Fruit fly (Drosophila melanogaster) whole organism, embryonic: Measurements from ENCODE around the gene CG42638.

ENCODE experiments used
- Aef1 ChIP-seq: fragments of 200-800 bp; sonication (Bioruptor generic); IDR thresholded peaks from 3 replicates; pipeline ENCODE4 v1.3.6; 2022; ENCODE audit warnings: missing biosample characterization, missing genetic modification characterization
- Bgb ChIP-seq: fragments of 200-800 bp; sonication (Bioruptor generic); IDR thresholded peaks from 2 replicates; pipeline ENCODE4 v1.3.6; 2022; ENCODE audit warnings: missing biosample characterization, missing genetic modification characterization; ENCODE audit not compliant: partially characterized antibody
- CG10209 ChIP-seq: fragments of 200-800 bp; sonication (Bioruptor generic); optimal IDR thresholded peaks from 3 replicates; lab custom pipeline; 2017; ENCODE audit warnings: missing biosample characterization, mild to moderate bottlenecking, missing genetic modification characterization, missing genetic modification reagents
- CG11247 ChIP-seq: fragments of 200-800 bp; sonication (Bioruptor generic); IDR thresholded peaks from 2 replicates; pipeline ENCODE4 v1.3.6; 2022; ENCODE audit warnings: missing biosample characterization, missing genetic modification characterization
- CG11398 ChIP-seq: fragments of 200-800 bp; sonication (Bioruptor generic); optimal IDR thresholded peaks from 2 replicates; lab custom pipeline; 2016; ENCODE audit warnings: missing biosample characterization, missing genetic modification characterization
- CG12391 ChIP-seq: fragments of 200-800 bp; sonication (Bioruptor generic); optimal IDR thresholded peaks from 3 replicates; lab custom pipeline; 2018; ENCODE audit warnings: missing biosample characterization, mild to moderate bottlenecking, missing genetic modification characterization, moderate library complexity
- CG17186 ChIP-seq: fragments of 200-800 bp; sonication (Bioruptor generic); optimal IDR thresholded peaks from 3 replicates; lab custom pipeline; 2017; ENCODE audit warnings: missing biosample characterization, missing genetic modification reagents, missing genetic modification characterization
- CG30020 ChIP-seq: fragments of 200-800 bp; optimal IDR thresholded peaks from 2 replicates; lab custom pipeline; 2019; ENCODE audit warnings: missing biosample characterization, mild to moderate bottlenecking, missing genetic modification characterization, moderate library complexity
- CG34224 ChIP-seq: fragments of 200-800 bp; sonication (Bioruptor generic); IDR thresholded peaks from 3 replicates; pipeline ENCODE4 v1.3.6; 2022; ENCODE audit warnings: missing biosample characterization, missing genetic modification characterization; ENCODE audit not compliant: partially characterized antibody
- CG43689 ChIP-seq: fragments of 200-800 bp; sonication (Bioruptor generic); IDR thresholded peaks from 2 replicates; pipeline ENCODE4 v1.3.6; 2022; ENCODE audit warnings: missing biosample characterization, missing genetic modification characterization
- CG6689 ChIP-seq: fragments of 200-800 bp; sonication (Bioruptor generic); IDR thresholded peaks from 2 replicates; pipeline ENCODE4 v1.3.6; 2022; ENCODE audit warnings: missing biosample characterization, missing genetic modification characterization
- CG7987 ChIP-seq: fragments of 200-800 bp; sonication (Bioruptor generic); optimal IDR thresholded peaks from 2 replicates; lab custom pipeline; 2018; ENCODE audit warnings: missing biosample characterization, mild to moderate bottlenecking, missing genetic modification characterization, moderate library complexity
- CG8089 ChIP-seq: fragments of 200-800 bp; sonication (Bioruptor generic); optimal IDR thresholded peaks from 3 replicates; lab custom pipeline; 2016; ENCODE audit warnings: missing biosample characterization, missing genetic modification characterization
- CG8388 ChIP-seq: fragments of 200-800 bp; sonication (Bioruptor generic); optimal IDR thresholded peaks from 2 replicates; lab custom pipeline; 2019; ENCODE audit warnings: missing biosample characterization, mild to moderate bottlenecking, missing genetic modification characterization, moderate library complexity
- CG9727 ChIP-seq: fragments of 200-800 bp; sonication (Bioruptor generic); optimal IDR thresholded peaks from 3 replicates; lab custom pipeline; 2017; ENCODE audit warnings: missing biosample characterization, mild to moderate bottlenecking, missing genetic modification characterization
- Dfd ChIP-seq, 2 experiments: fragments of >200 bp; optimal IDR thresholded peaks; 2 replicates each; lab custom pipeline; 2017; ENCODE audit warnings: missing biosample characterization in 2 of 2, missing genetic modification characterization in 2 of 2
- Dip3 ChIP-seq: fragments of 200-800 bp; sonication (Bioruptor generic); optimal IDR thresholded peaks from 3 replicates; lab custom pipeline; 2016; ENCODE audit warnings: missing biosample characterization, missing genetic modification characterization
- Drgx ChIP-seq: fragments of 200-800 bp; sonication (Bioruptor generic); IDR thresholded peaks from 2 replicates; pipeline ENCODE4 v1.3.6; 2022; ENCODE audit warnings: missing biosample characterization, missing genetic modification characterization
- E2f1 ChIP-seq: fragments of 200-800 bp; sonication (Bioruptor generic); IDR thresholded peaks from 2 replicates; pipeline ENCODE4 v1.3.6; 2022; ENCODE audit warnings: missing biosample characterization, missing genetic modification characterization
- Fer1 ChIP-seq: fragments of 200-800 bp; sonication (Bioruptor generic); optimal IDR thresholded peaks from 2 replicates; lab custom pipeline; 2017; ENCODE audit warnings: missing biosample characterization, mild to moderate bottlenecking, missing genetic modification characterization
- Fer2 ChIP-seq: fragments of 200-800 bp; sonication (Bioruptor generic); optimal IDR thresholded peaks from 2 replicates; lab custom pipeline; 2018; ENCODE audit warnings: missing biosample characterization, mild to moderate bottlenecking, missing genetic modification characterization, moderate library complexity
- Fer3 ChIP-seq: fragments of 200-800 bp; sonication (Bioruptor generic); optimal IDR thresholded peaks from 2 replicates; lab custom pipeline; 2018; ENCODE audit warnings: missing biosample characterization, mild to moderate bottlenecking, missing genetic modification characterization, moderate library complexity
- HmgD ChIP-seq: fragments of 200-800 bp; sonication (Bioruptor generic); optimal IDR thresholded peaks from 3 replicates; lab custom pipeline; 2016; ENCODE audit warnings: missing biosample characterization, missing genetic modification characterization
- Hmx ChIP-seq: fragments of 200-800 bp; sonication (Bioruptor generic); optimal IDR thresholded peaks from 2 replicates; lab custom pipeline; 2016; ENCODE audit warnings: missing biosample characterization, missing genetic modification characterization
- Jarid2 ChIP-seq: fragments of 200-800 bp; sonication (Bioruptor generic); optimal IDR thresholded peaks from 3 replicates; lab custom pipeline; 2017; ENCODE audit warnings: mild to moderate bottlenecking, missing biosample characterization, missing genetic modification reagents, missing genetic modification characterization
- MBD-R2 ChIP-seq: fragments of 200-800 bp; sonication (Bioruptor generic); IDR thresholded peaks from 2 replicates; pipeline ENCODE4 v1.3.6; 2022; ENCODE audit warnings: missing biosample characterization, missing genetic modification characterization
- Mes4 ChIP-seq: fragments of 200-800 bp; sonication (Bioruptor generic); optimal IDR thresholded peaks from 2 replicates; lab custom pipeline; 2016; ENCODE audit warnings: missing biosample characterization, missing genetic modification characterization
- Oli ChIP-seq: fragments of 200-800 bp; sonication (Bioruptor generic); optimal IDR thresholded peaks from 2 replicates; lab custom pipeline; 2018; ENCODE audit warnings: missing biosample characterization, mild to moderate bottlenecking, missing genetic modification characterization, moderate library complexity
- Stat92E ChIP-seq, 3 experiments: fragments of >200 bp in 2 of 3; fragments of 200-800 bp in 1 of 3; sonication (Bioruptor generic) in 1 of 3; optimal IDR thresholded peaks; 2 replicates each; lab custom pipeline; 2017 to 2019; ENCODE audit warnings: missing biosample characterization in 3 of 3, missing genetic modification characterization in 3 of 3, mild to moderate bottlenecking in 1 of 3, moderate library complexity in 1 of 3
- bab2 ChIP-seq: fragments of 200-800 bp; sonication (Bioruptor generic); optimal IDR thresholded peaks from 2 replicates; lab custom pipeline; 2016; ENCODE audit warnings: missing biosample characterization, missing genetic modification characterization
- chif ChIP-seq, 2 experiments: fragments of 200-800 bp; sonication (Bioruptor generic); optimal IDR thresholded peaks; 3 replicates each; lab custom pipeline; 2016; ENCODE audit warnings: missing biosample characterization in 2 of 2, missing genetic modification characterization in 2 of 2
- ci ChIP-seq: fragments of 200-800 bp; sonication (Bioruptor generic); IDR thresholded peaks from 3 replicates; pipeline ENCODE4 v1.3.6; 2022; ENCODE audit warnings: missing biosample characterization, missing genetic modification characterization
- crp ChIP-seq, 2 experiments: fragments of 200-800 bp; sonication (Bioruptor generic); optimal IDR thresholded peaks; 2 replicates in 1 of 2; 3 replicates in 1 of 2; lab custom pipeline; 2017; ENCODE audit warnings: missing biosample characterization in 2 of 2, missing genetic modification characterization in 2 of 2, mild to moderate bottlenecking in 1 of 2, moderate library complexity in 1 of 2
- esg ChIP-seq: fragments of 200-800 bp; sonication (Bioruptor generic); conservative IDR thresholded peaks from 2 replicates; pipeline ENCODE4 v1.3.6; 2022; ENCODE audit warnings: missing biosample characterization, missing genetic modification characterization
- fd64A ChIP-seq: fragments of 200-800 bp; sonication (Bioruptor generic); optimal IDR thresholded peaks from 3 replicates; lab custom pipeline; 2018; ENCODE audit warnings: missing biosample characterization, mild to moderate bottlenecking, missing genetic modification characterization
- fu2 ChIP-seq: fragments of 200-800 bp; sonication (Bioruptor generic); optimal IDR thresholded peaks from 2 replicates; lab custom pipeline; 2016; ENCODE audit warnings: missing biosample characterization, missing genetic modification characterization
- grau ChIP-seq: fragments of 200-800 bp; optimal IDR thresholded peaks from 3 replicates; lab custom pipeline; 2019; ENCODE audit warnings: missing biosample characterization, mild to moderate bottlenecking, missing genetic modification characterization, moderate library complexity
- h ChIP-seq: fragments of >200 bp; optimal IDR thresholded peaks from 2 replicates; lab custom pipeline; 2017
- kay ChIP-seq: fragments of 200-800 bp; sonication (Bioruptor generic); optimal IDR thresholded peaks from 2 replicates; lab custom pipeline; 2016; ENCODE audit warnings: missing biosample characterization, missing genetic modification characterization
- ken ChIP-seq: fragments of 200-800 bp; sonication (Bioruptor generic); IDR thresholded peaks from 3 replicates; pipeline ENCODE4 v1.3.6; 2022; ENCODE audit warnings: missing biosample characterization, missing genetic modification characterization
- klu ChIP-seq: fragments of 200-800 bp; sonication (Bioruptor generic); IDR thresholded peaks from 2 replicates; pipeline ENCODE4 v1.3.6; 2022; ENCODE audit warnings: missing biosample characterization, missing genetic modification characterization
- otp ChIP-seq: fragments of 200-800 bp; sonication (Bioruptor generic); IDR thresholded peaks from 3 replicates; pipeline ENCODE4, ENCODE4 v1.3.6; 2022; ENCODE audit warnings: missing biosample characterization, missing genetic modification characterization
- pho ChIP-seq: fragments of 200-800 bp; sonication (Bioruptor generic); optimal IDR thresholded peaks from 2 replicates; lab custom pipeline; 2016; ENCODE audit warnings: missing biosample characterization, missing genetic modification characterization
- repo ChIP-seq: fragments of 200-800 bp; sonication (Bioruptor generic); optimal IDR thresholded peaks from 2 replicates; lab custom pipeline; 2016; ENCODE audit warnings: missing biosample characterization, missing genetic modification characterization
- row ChIP-seq: fragments of 200-800 bp; sonication (Bioruptor generic); IDR thresholded peaks from 3 replicates; pipeline ENCODE4 v1.3.6; 2022; ENCODE audit warnings: missing biosample characterization, missing genetic modification characterization
- slbo ChIP-seq: fragments of 200-800 bp; sonication (Bioruptor generic); IDR thresholded peaks from 2 replicates; pipeline ENCODE4 v1.3.6; 2022; ENCODE audit warnings: missing biosample characterization, missing genetic modification characterization
- tna ChIP-seq: fragments of 200-800 bp; sonication (Bioruptor generic); IDR thresholded peaks from 2 replicates; pipeline ENCODE4 v1.3.6; 2022; ENCODE audit warnings: missing biosample characterization, missing genetic modification characterization; ENCODE audit not compliant: partially characterized antibody
- ttk ChIP-seq: fragments of 200-800 bp; sonication (Bioruptor generic); IDR thresholded peaks from 2 replicates; pipeline ENCODE4 v2.1.2; 2022; ENCODE audit warnings: missing biosample characterization, missing genetic modification characterization
- wdn ChIP-seq: fragments of 200-800 bp; sonication (Bioruptor generic); IDR thresholded peaks from 2 replicates; pipeline ENCODE4 v1.3.6; 2022; ENCODE audit warnings: missing biosample characterization, missing genetic modification characterization

Gene CG42638

dm6 chr3L:19790929-19791687 is 41.6 kb upstream of the CG42638 start (continued):
- TF ChIP-seq Oli (tag; lab: Kevin White, UChicago), result peak; percentile 74
- no peak for TF ChIP-seq CG8089 (GFP tag; lab: Kevin White, UChicago)
- peak in 1 of 2 experiments; percentile 61 for TF ChIP-seq Dfd (GFP tag; optimal IDR thresholded peaks at IDR 0.05; lab: Kevin White, UChicago)
- peak; percentile 44 for TF ChIP-seq Fer3
- no peak for TF ChIP-seq repo (GFP tag; lab: Kevin White, UChicago)
- peak; percentile 68 for TF ChIP-seq CG9727 (GFP tag; lab: Kevin White, UChicago)
- TF ChIP-seq CG10209, result peak; percentile 75
- peak; percentile 32 for TF ChIP-seq bab2 (GFP tag; lab: Kevin White, UChicago)
- peak; percentile 58 for TF ChIP-seq fu2 (GFP tag; lab: Kevin White, UChicago)
- peak; percentile 69 for TF ChIP-seq pho (GFP tag; lab: Kevin White, UChicago)
- 0 out of 2 replicates have a peak, but pooled peaks have one; percentile 33 for TF ChIP-seq wdn (GFP tag; lab: Robert Waterston, UW)
- TF ChIP-seq Bgb (GFP tag; lab: Robert Waterston, UW), result no peak; the same call in 1 of the 2 replicates
- TF ChIP-seq Jarid2 (GFP tag; lab: Kevin White, UChicago), result peak; percentile 85
- TF ChIP-seq Dip3 (GFP tag; lab: Kevin White, UChicago), result peak; percentile 60
- TF ChIP-seq CG7987, result no peak
- peak; percentile 13 for TF ChIP-seq Hmx
- TF ChIP-seq CG43689 (GFP tag; lab: Robert Waterston, UW), result no peak
- peak; percentile 55 for TF ChIP-seq fd64A
- TF ChIP-seq klu (GFP tag; lab: Robert Waterston, UW), result peak; percentile 52; the same call in 1 of the 2 replicates
- no peak for TF ChIP-seq CG17186 (GFP tag; lab: Kevin White, UChicago)
- TF ChIP-seq Aef1, result peak; percentile 33; the same call in 1 of the 3 replicates
- 0 out of 3 replicates have a peak, but pooled peaks have one; percentile 37 for TF ChIP-seq otp (GFP tag; lab: Robert Waterston, UW)
- TF ChIP-seq CG6689 (GFP tag; lab: Robert Waterston, UW), result peak; percentile 60
- no peak for TF ChIP-seq h
- peak; percentile 38 for TF ChIP-seq esg (GFP tag; lab: Robert Waterston, UW)
- TF ChIP-seq Stat92E (GFP tag; optimal IDR thresholded peaks at IDR 0.05; lab: Kevin White, UChicago), result no peak
- peak; percentile 4 for TF ChIP-seq Mes4 (GFP tag; lab: Kevin White, UChicago)
- TF ChIP-seq CG30020 (tag; lab: Kevin White, UChicago), result peak; percentile 37
- peak in 1 of 2 experiments; percentile 17 for TF ChIP-seq crp (GFP tag; optimal IDR thresholded peaks at IDR 0.05; lab: Kevin White, UChicago)
- no peak for TF ChIP-seq HmgD (GFP tag; lab: Kevin White, UChicago)
- TF ChIP-seq slbo (GFP tag; lab: Robert Waterston, UW), result peak; percentile 66
- TF ChIP-seq ttk (GFP tag; lab: Robert Waterston, UW), result peak; percentile 47; the same call in 1 of the 2 replicates
- TF ChIP-seq kay, result peak; percentile 44
- TF ChIP-seq Drgx (GFP tag; lab: Robert Waterston, UW), result peak; percentile 36; the same call in 1 of the 2 replicates
- no peak; the same call in 2 of the 3 replicates for TF ChIP-seq CG34224
- 0 out of 2 replicates have a peak, but pooled peaks have one; percentile 15 for TF ChIP-seq MBD-R2
- TF ChIP-seq ci (GFP tag; lab: Robert Waterston, UW), result peak; percentile 56; the same call in 1 of the 3 replicates
- peak; percentile 95 for TF ChIP-seq row
- TF ChIP-seq tna, result peak; percentile 21; the same call in 1 of the 2 replicates
- no peak; the same call in 1 of the 3 replicates for TF ChIP-seq ken (GFP tag; lab: Robert Waterston, UW)
- TF ChIP-seq CG12391 (tag; lab: Kevin White, UChicago), result peak; percentile 78
- peak; percentile 47 for TF ChIP-seq CG8388 (GFP tag; lab: Kevin White, UChicago)
- TF ChIP-seq CG11398, result no peak
- peak; percentile 24; the same call in 1 of the 2 replicates for TF ChIP-seq CG11247 (GFP tag; lab: Robert Waterston, UW)
- TF ChIP-seq grau (tag; lab: Kevin White, UChicago), result peak; percentile 80
- peak; percentile 38 for TF ChIP-seq E2f1 (GFP tag; lab: Robert Waterston, UW)
- peak; percentile 49 for TF ChIP-seq Fer1
- peak; percentile 53 for TF ChIP-seq Fer2
- peak; percentile 52 to 68 for TF ChIP-seq chif (GFP tag; optimal IDR thresholded peaks at IDR 0.05; lab: Kevin White, UChicago)
